Fruit fly (Drosophila melanogaster) whole organism, adult: Measurements from ENCODE around the gene Galphaf.

Experiments used
- CG14711 ChIP-seq: fragments of 200-800 bp; sonication (Bioruptor generic); optimal IDR thresholded peaks from 2 replicates; lab custom pipeline; 2018; ENCODE audit warnings: missing biosample characterization, mild to moderate bottlenecking, missing genetic modification characterization, moderate library complexity
- CG7045 ChIP-seq: fragments of 200-800 bp; sonication (Bioruptor generic); optimal IDR thresholded peaks from 2 replicates; lab custom pipeline; 2017; ENCODE audit warnings: missing biosample characterization, mild to moderate bottlenecking, missing genetic modification characterization
- Clk ChIP-seq: fragments of 200-800 bp; sonication (Bioruptor generic); optimal IDR thresholded peaks from 2 replicates; lab custom pipeline; 2017; ENCODE audit warnings: missing biosample characterization, missing genetic modification characterization
- Hr96 ChIP-seq: fragments of 200-800 bp; sonication (Bioruptor generic); optimal IDR thresholded peaks from 2 replicates; lab custom pipeline; 2016; ENCODE audit warnings: missing biosample characterization, missing genetic modification characterization
- tj ChIP-seq: fragments of 200-800 bp; sonication (Bioruptor generic); optimal IDR thresholded peaks from 3 replicates; lab custom pipeline; 2017; ENCODE audit warnings: missing biosample characterization, mild to moderate bottlenecking, missing genetic modification characterization, moderate library complexity

DNA sequence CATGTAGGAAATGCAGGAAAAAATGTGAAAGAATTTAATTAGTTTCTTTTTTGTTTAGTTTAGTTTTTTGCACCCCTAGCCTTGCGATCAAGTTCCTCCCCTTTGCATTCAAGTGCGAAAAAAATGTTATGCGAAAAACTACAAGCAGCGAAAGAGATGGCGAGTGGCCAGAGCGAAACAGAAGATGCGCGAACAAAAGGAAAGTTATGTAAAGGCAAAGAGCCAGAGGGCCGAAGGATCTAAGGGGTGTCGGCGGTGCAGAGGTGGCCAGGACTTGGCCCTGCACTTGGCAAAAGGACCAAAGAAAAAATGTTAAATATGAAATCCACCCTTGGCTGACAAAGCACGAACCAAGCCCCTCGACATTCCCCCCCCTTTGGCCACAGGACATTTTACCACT lies 33.6 kb downstream of the Galphaf start:
- no peak for TF ChIP-seq Hr96
- TF ChIP-seq CG7045 (GFP tag; lab: Kevin White, UChicago) = no peak
- TF ChIP-seq CG14711 (tag; lab: Kevin White, UChicago) = no peak
- no peak for TF ChIP-seq tj (GFP tag; lab: Kevin White, UChicago)
- no peak for TF ChIP-seq Clk (GFP tag; lab: Kevin White, UChicago)
